Worm (Caenorhabditis elegans) whole organism, L1 larva: ENCODE data around the gene F26H11.4.

ENCODE experiments used
- grh-1 ChIP-seq: fragments of 200-800 bp; sonication (Bioruptor generic); IDR thresholded peaks from 2 replicates; pipeline ENCODE4 v1.3.6; 2022; ENCODE audit warnings: missing genetic modification reagents, missing genetic modification characterization, missing compliant biosample characterization
- irx-1 ChIP-seq: sonication (generic microtip); optimal IDR thresholded peaks from 2 replicates; lab custom pipeline; 2016; ENCODE audit warnings: missing genetic modification characterization, missing compliant biosample characterization
- lin-14 ChIP-seq: fragments of 200-800 bp; sonication (Bioruptor generic); optimal IDR thresholded peaks from 2 replicates; lab custom pipeline; 2018; ENCODE audit warnings: mild to moderate bottlenecking, missing genetic modification characterization, moderate library complexity, missing compliant biosample characterization
- nhr-71 ChIP-seq: sonication (generic microtip); optimal IDR thresholded peaks from 2 replicates; lab custom pipeline; 2016; ENCODE audit warnings: mild to moderate bottlenecking, missing genetic modification characterization, moderate library complexity, missing compliant biosample characterization
- sptf-1 ChIP-seq: fragments of 150-350 bp; optimal IDR thresholded peaks from 2 replicates; lab custom pipeline; 2014; ENCODE audit warnings: missing biosample characterization, missing genetic modification characterization

DNA sequence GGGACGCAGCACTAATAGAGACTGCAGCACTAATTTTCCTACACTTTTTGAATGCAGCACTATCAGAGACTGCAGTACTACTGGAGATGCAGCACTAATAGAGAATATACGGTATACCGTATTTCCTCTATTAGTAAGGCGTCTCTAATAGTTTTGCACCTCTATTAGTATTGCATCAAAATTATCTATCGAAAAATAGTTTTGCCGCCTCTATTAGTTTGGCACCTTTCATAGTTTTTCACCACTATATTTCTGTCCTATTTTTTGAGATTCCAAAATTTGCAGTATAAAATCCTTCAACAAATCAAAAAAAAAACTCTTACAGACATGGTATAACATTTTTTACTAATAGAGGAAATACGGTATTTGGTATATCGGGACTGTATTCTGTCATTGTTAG is 14.6 kb upstream of the F26H11.4 start:
- TF ChIP-seq grh-1 (no peak), sptf-1 (tag; lab: Kevin White, UChicago) (no peak), lin-14 (no peak), irx-1 (tag; lab: Kevin White, UChicago) (no peak), nhr-71 (tag; lab: Kevin White, UChicago) (no peak)
